Fruit fly (Drosophila melanogaster): ENCODE data around the gene Surf6.

Gene Surf6

dm6 chr3R:19880431-19880939 lies 24.2 kb downstream of the Surf6 start (continued):
- TF ChIP-seq dimm (GFP tag; IDR thresholded peaks at IDR 0.05) (no peak), H2.0 (GFP tag; IDR thresholded peaks at IDR 0.05) (peak; percentile 33; the same call in 1 of the 2 replicates), Ravus (GFP tag; IDR thresholded peaks at IDR 0.05) (no peak), esg (GFP tag; conservative IDR thresholded peaks at IDR 0.05) (no peak; the same call in 1 of the 2 replicates), NC2α (GFP tag; optimal IDR thresholded peaks at IDR 0.05) (no peak), CG8924 (tag; optimal IDR thresholded peaks at IDR 0.05) (peak; percentile 64), org-1 (GFP tag; optimal IDR thresholded peaks at IDR 0.05) (peak; percentile 11), luna (GFP tag; optimal IDR thresholded peaks at IDR 0.05) (no peak), CG12155 (GFP tag; optimal IDR thresholded peaks at IDR 0.05) (peak; percentile 9), lbe (GFP tag; optimal IDR thresholded peaks at IDR 0.05) (peak; percentile 47), fru (optimal IDR thresholded peaks at IDR 0.05) (no peak), CG11696 (GFP tag; IDR thresholded peaks at IDR 0.05) (peak; percentile 82), amos (GFP tag; IDR thresholded peaks at IDR 0.05; ENCODE audit: partially characterized antibody) (no peak), CG34422 (GFP tag; IDR thresholded peaks at IDR 0.05) (peak; percentile 30; the same call in 1 of the 3 replicates), Tbp (GFP tag; optimal IDR thresholded peaks at IDR 0.05) (no peak), NK7.1 (GFP tag; optimal IDR thresholded peaks at IDR 0.05) (no peak), Deaf1 (tag; optimal IDR thresholded peaks at IDR 0.05) (peak; percentile 47), dmrt11E (tag; optimal IDR thresholded peaks at IDR 0.05) (no peak), CG7357 (GFP tag; IDR thresholded peaks at IDR 0.05) (no peak), crol (GFP tag; IDR thresholded peaks at IDR 0.05) (no peak), CG9437 (GFP tag; optimal IDR thresholded peaks at IDR 0.05) (peak; percentile 64), E2f1 (GFP tag; IDR thresholded peaks at IDR 0.05) (0 out of 2 replicates have a peak, but pooled peaks have one; percentile 33), Eip74EF (GFP tag; optimal IDR thresholded peaks at IDR 0.05) (peak in 1 of 2 experiments; percentile 71), gcm (GFP tag; optimal IDR thresholded peaks at IDR 0.05) (peak; percentile 34), Fer3 (tag; optimal IDR thresholded peaks at IDR 0.05) (peak; percentile 53), rib (GFP tag; IDR thresholded peaks at IDR 0.05) (no peak), CG7987 (GFP tag; optimal IDR thresholded peaks at IDR 0.05) (no peak), Rfx (GFP tag; IDR thresholded peaks at IDR 0.05) (peak; percentile 58), ken (GFP tag; IDR thresholded peaks at IDR 0.05) (no peak), peb (GFP tag; IDR thresholded peaks at IDR 0.05) (no peak), jumu (GFP tag; optimal IDR thresholded peaks at IDR 0.05) (peak; percentile 25), CG6791 (GFP tag; IDR thresholded peaks at IDR 0.05; ENCODE audit: partially characterized antibody) (no peak), CG2889 (GFP tag; IDR thresholded peaks at IDR 0.05) (no peak), dmrt99B (tag; optimal IDR thresholded peaks at IDR 0.05) (peak; percentile 74), CG8478 (optimal IDR thresholded peaks at IDR 0.05) (no peak), dati (GFP tag; IDR thresholded peaks at IDR 0.05) (0 out of 2 replicates have a peak, but pooled peaks have one; percentile 3), CG3065 (GFP tag; optimal IDR thresholded peaks at IDR 0.05) (no peak), mam (GFP tag; optimal IDR thresholded peaks at IDR 0.05) (peak; percentile 48), stwl (tag; optimal IDR thresholded peaks at IDR 0.05) (no peak), pum (GFP tag; optimal IDR thresholded peaks at IDR 0.05) (peak; percentile 24), TFAM (GFP tag; optimal IDR thresholded peaks at IDR 0.05) (no peak), CG1603 (tag; optimal IDR thresholded peaks at IDR 0.05) (no peak), CG15269 (tag; optimal IDR thresholded peaks at IDR 0.05) (peak; percentile 75), GATAe (GFP tag; conservative IDR thresholded peaks at IDR 0.05) (0 out of 2 replicates have a peak, but pooled peaks have one; percentile 12), bigmax (GFP tag; optimal IDR thresholded peaks at IDR 0.05) (no peak), Atf3 (GFP tag; optimal IDR thresholded peaks at IDR 0.05) (no peak), CG9727 (GFP tag; optimal IDR thresholded peaks at IDR 0.05) (peak; percentile 47), CG10543 (GFP tag; optimal IDR thresholded peaks at IDR 0.05) (peak; percentile 74), Adf1 (GFP tag; IDR thresholded peaks at IDR 0.05) (peak; percentile 35; the same call in 1 of the 2 replicates), vfl (GFP tag; optimal IDR thresholded peaks at IDR 0.05) (no peak), CG34224 (GFP tag; IDR thresholded peaks at IDR 0.05; ENCODE audit: partially characterized antibody) (0 out of 3 replicates have a peak, but pooled peaks have one; percentile 16), CG11398 (GFP tag; optimal IDR thresholded peaks at IDR 0.05) (no peak)
